Fruit fly (Drosophila melanogaster) whole organism, embryonic: ENCODE data around the gene Hr4.
A peak's percentile ranks its signal among the peaks of the same experiment; 100 is the strongest.

Experiments used
- Ada2b ChIP-seq: fragments of 200-800 bp; sonication (Bioruptor generic); IDR thresholded peaks from 2 replicates; pipeline ENCODE4 v1.3.6; 2022; ENCODE audit warnings: missing biosample characterization, missing genetic modification characterization
- Adf1 ChIP-seq: fragments of 200-800 bp; sonication (Bioruptor generic); IDR thresholded peaks from 2 replicates; pipeline ENCODE4 v1.3.6; 2022; ENCODE audit warnings: missing biosample characterization, missing genetic modification characterization
- Aef1 ChIP-seq: fragments of 200-800 bp; sonication (Bioruptor generic); IDR thresholded peaks from 3 replicates; pipeline ENCODE4 v1.3.6; 2022; ENCODE audit warnings: missing biosample characterization, missing genetic modification characterization
- Blimp-1 ChIP-seq: fragments of 200-800 bp; sonication (Bioruptor generic); optimal IDR thresholded peaks from 3 replicates; lab custom pipeline; 2018; ENCODE audit warnings: missing biosample characterization, missing genetic modification characterization, mild to moderate bottlenecking, moderate library complexity, missing genetic modification reagents
- CG10274 ChIP-seq: fragments of 200-800 bp; sonication (Bioruptor generic); optimal IDR thresholded peaks from 3 replicates; lab custom pipeline; 2017; ENCODE audit warnings: missing biosample characterization, mild to moderate bottlenecking, missing genetic modification characterization
- CG11093 ChIP-seq: fragments of 200-800 bp; sonication (Bioruptor generic); IDR thresholded peaks from 3 replicates; pipeline ENCODE4 v1.3.6; 2022; ENCODE audit warnings: missing biosample characterization, missing genetic modification characterization
- CG11560 ChIP-seq: fragments of 200-800 bp; sonication (Bioruptor generic); IDR thresholded peaks from 3 replicates; pipeline ENCODE4 v1.3.6; 2022; ENCODE audit warnings: missing biosample characterization, missing genetic modification characterization
- CG18262 ChIP-seq: fragments of 200-800 bp; optimal IDR thresholded peaks from 3 replicates; lab custom pipeline; 2019; ENCODE audit warnings: missing biosample characterization, mild to moderate bottlenecking, missing genetic modification characterization, moderate library complexity
- CG1832 ChIP-seq: fragments of 200-800 bp; sonication (Bioruptor generic); optimal IDR thresholded peaks from 2 replicates; lab custom pipeline; 2017; ENCODE audit warnings: missing biosample characterization, mild to moderate bottlenecking, missing genetic modification characterization, inconsistent platforms
- CG2889 ChIP-seq: fragments of 200-800 bp; sonication (Bioruptor generic); IDR thresholded peaks from 3 replicates; pipeline ENCODE4 v1.3.6; 2022; ENCODE audit warnings: missing biosample characterization, missing genetic modification characterization
- CG32767 ChIP-seq: fragments of 200-800 bp; sonication (Bioruptor generic); IDR thresholded peaks from 2 replicates; pipeline ENCODE4 v1.3.6; 2022; ENCODE audit warnings: missing biosample characterization, missing genetic modification characterization
- CG42726 ChIP-seq: fragments of 200-800 bp; sonication (Bioruptor generic); IDR thresholded peaks from 2 replicates; pipeline ENCODE4 v1.3.6; 2022; ENCODE audit warnings: missing biosample characterization, missing genetic modification characterization; ENCODE audit not compliant: partially characterized antibody
- CG4617 ChIP-seq: fragments of 200-800 bp; sonication (Bioruptor generic); optimal IDR thresholded peaks from 3 replicates; lab custom pipeline; 2016; ENCODE audit warnings: missing biosample characterization, missing genetic modification characterization, borderline replicate concordance
- CG4820 ChIP-seq: fragments of 200-800 bp; sonication (Bioruptor generic); optimal IDR thresholded peaks from 3 replicates; lab custom pipeline; 2016; ENCODE audit warnings: missing biosample characterization, missing genetic modification characterization
- CG6854 ChIP-seq: fragments of 200-800 bp; sonication (Bioruptor generic); optimal IDR thresholded peaks from 3 replicates; lab custom pipeline; 2017; ENCODE audit warnings: missing biosample characterization, mild to moderate bottlenecking, missing genetic modification characterization
- CG7745 ChIP-seq: fragments of 200-800 bp; sonication (Bioruptor generic); optimal IDR thresholded peaks from 2 replicates; lab custom pipeline; 2018; ENCODE audit warnings: missing biosample characterization, mild to moderate bottlenecking, missing genetic modification characterization, moderate library complexity
- CG8359 ChIP-seq: fragments of 200-800 bp; sonication (Bioruptor generic); optimal IDR thresholded peaks from 2 replicates; lab custom pipeline; 2017; ENCODE audit warnings: missing biosample characterization, mild to moderate bottlenecking, missing genetic modification characterization, borderline replicate concordance
- CG8388 ChIP-seq: fragments of 200-800 bp; sonication (Bioruptor generic); optimal IDR thresholded peaks from 2 replicates; lab custom pipeline; 2019; ENCODE audit warnings: missing biosample characterization, mild to moderate bottlenecking, missing genetic modification characterization, moderate library complexity
- CG9437 ChIP-seq: fragments of 200-800 bp; sonication (Bioruptor generic); optimal IDR thresholded peaks from 2 replicates; lab custom pipeline; 2018; ENCODE audit warnings: missing biosample characterization, mild to moderate bottlenecking, missing genetic modification characterization
- Gug ChIP-seq: fragments of 200-800 bp; sonication (Bioruptor generic); IDR thresholded peaks from 4 replicates; pipeline ENCODE4 v1.3.6; 2022; ENCODE audit warnings: missing biosample characterization, missing genetic modification characterization
- HLHmδ ChIP-seq: fragments of 200-800 bp; sonication (Bioruptor generic); optimal IDR thresholded peaks from 2 replicates; lab custom pipeline; 2018; ENCODE audit warnings: missing biosample characterization, mild to moderate bottlenecking, missing genetic modification characterization, moderate library complexity
- HmgZ ChIP-seq: fragments of 200-800 bp; sonication (Bioruptor generic); optimal IDR thresholded peaks from 2 replicates; lab custom pipeline; 2018; ENCODE audit warnings: missing biosample characterization, mild to moderate bottlenecking, missing genetic modification characterization
- MESR4 ChIP-seq: fragments of 200-800 bp; sonication (Bioruptor generic); optimal IDR thresholded peaks from 2 replicates; lab custom pipeline; 2018; ENCODE audit warnings: missing biosample characterization, mild to moderate bottlenecking, missing genetic modification characterization, moderate library complexity
- NC2β ChIP-seq: fragments of 200-800 bp; sonication (Bioruptor generic); optimal IDR thresholded peaks from 2 replicates; lab custom pipeline; 2016; ENCODE audit warnings: missing biosample characterization, missing genetic modification characterization
- PHDP ChIP-seq: fragments of 200-800 bp; sonication (Bioruptor generic); optimal IDR thresholded peaks from 3 replicates; lab custom pipeline; 2018; ENCODE audit warnings: missing biosample characterization, mild to moderate bottlenecking, missing genetic modification characterization, moderate library complexity
- Rx ChIP-seq: fragments of 200-800 bp; sonication (Bioruptor generic); IDR thresholded peaks from 2 replicates; pipeline ENCODE4 v1.3.6; 2022; ENCODE audit warnings: missing biosample characterization, missing genetic modification characterization
- Sox100B ChIP-seq: fragments of 200-800 bp; sonication (Bioruptor generic); optimal IDR thresholded peaks from 3 replicates; lab custom pipeline; 2018; ENCODE audit warnings: missing biosample characterization, mild to moderate bottlenecking, missing genetic modification characterization
- Stat92E ChIP-seq, 3 experiments: fragments of >200 bp in 2 of 3; fragments of 200-800 bp in 1 of 3; sonication (Bioruptor generic) in 1 of 3; optimal IDR thresholded peaks; 2 replicates each; lab custom pipeline; 2017 to 2019; ENCODE audit warnings: missing biosample characterization in 3 of 3, missing genetic modification characterization in 3 of 3, mild to moderate bottlenecking in 1 of 3, moderate library complexity in 1 of 3
- Tbp ChIP-seq: fragments of >200 bp; optimal IDR thresholded peaks from 2 replicates; lab custom pipeline; 2018; ENCODE audit warnings: missing biosample characterization, missing genetic modification characterization
- Trl ChIP-seq, 3 experiments: fragments of >200 bp in 2 of 3; fragments of 200-800 bp in 1 of 3; sonication (Bioruptor generic) in 1 of 3; optimal IDR thresholded peaks; 2 replicates in 1 of 3; 3 replicates in 2 of 3; lab custom pipeline; 2016 to 2017; ENCODE audit warnings: missing biosample characterization in 1 of 3, missing genetic modification characterization in 1 of 3
- bsh ChIP-seq, 2 experiments: fragments of 200-800 bp; sonication (Bioruptor generic); optimal IDR thresholded peaks; 2 replicates each; lab custom pipeline; 2017 to 2018; ENCODE audit warnings: mild to moderate bottlenecking in 2 of 2, missing biosample characterization in 2 of 2, missing genetic modification characterization in 2 of 2, moderate library complexity in 1 of 2
- crol ChIP-seq: fragments of 200-800 bp; sonication (Bioruptor generic); IDR thresholded peaks from 2 replicates; pipeline ENCODE4 v1.3.6; 2022; ENCODE audit warnings: missing biosample characterization, missing genetic modification characterization
- danr ChIP-seq: fragments of 200-800 bp; sonication (Bioruptor generic); IDR thresholded peaks from 2 replicates; pipeline ENCODE4 v1.3.6; 2022; ENCODE audit warnings: missing biosample characterization, missing genetic modification characterization
- ems ChIP-seq: fragments of 200-800 bp; sonication (Bioruptor generic); optimal IDR thresholded peaks from 3 replicates; lab custom pipeline; 2016; ENCODE audit warnings: missing biosample characterization, missing genetic modification characterization
- eve ChIP-seq, 2 experiments: fragments of >200 bp; optimal IDR thresholded peaks; 2 replicates each; lab custom pipeline; 2017; ENCODE audit warnings: missing biosample characterization in 2 of 2, missing genetic modification characterization in 2 of 2
- fd102C ChIP-seq: fragments of 200-800 bp; sonication (Bioruptor generic); optimal IDR thresholded peaks from 2 replicates; lab custom pipeline; 2018; ENCODE audit warnings: missing biosample characterization, mild to moderate bottlenecking, missing genetic modification characterization, moderate library complexity
- kni ChIP-seq: fragments of 200-800 bp; sonication (Bioruptor generic); optimal IDR thresholded peaks from 3 replicates; lab custom pipeline; 2017; ENCODE audit warnings: mild to moderate bottlenecking, missing biosample characterization, missing genetic modification reagents, missing genetic modification characterization
- pita ChIP-seq: fragments of 200-800 bp; sonication (Bioruptor generic); optimal IDR thresholded peaks from 2 replicates; lab custom pipeline; 2017; ENCODE audit warnings: missing biosample characterization, mild to moderate bottlenecking, missing genetic modification characterization
- rib ChIP-seq: fragments of 200-800 bp; sonication (Bioruptor generic); IDR thresholded peaks from 2 replicates; pipeline ENCODE4 v1.3.6; 2022; ENCODE audit warnings: missing biosample characterization, missing genetic modification characterization
- salm ChIP-seq: fragments of 200-800 bp; sonication (Bioruptor generic); optimal IDR thresholded peaks from 2 replicates; lab custom pipeline; 2018; ENCODE audit warnings: missing biosample characterization, mild to moderate bottlenecking, missing genetic modification characterization
- scrt ChIP-seq: fragments of 200-800 bp; sonication (Bioruptor generic); optimal IDR thresholded peaks from 2 replicates; lab custom pipeline; 2018; ENCODE audit warnings: missing biosample characterization, mild to moderate bottlenecking, missing genetic modification characterization, moderate library complexity
- sd ChIP-seq: fragments of 200-800 bp; sonication (Bioruptor generic); optimal IDR thresholded peaks from 3 replicates; lab custom pipeline; 2018; ENCODE audit warnings: missing biosample characterization, mild to moderate bottlenecking, missing genetic modification characterization, moderate library complexity
- sens ChIP-seq: fragments of 200-800 bp; sonication (Bioruptor generic); peaks from one replicate; lab custom pipeline; 2016; ENCODE audit warnings: missing biosample characterization, missing genetic modification characterization
- sqz ChIP-seq: fragments of 200-800 bp; sonication (Bioruptor generic); optimal IDR thresholded peaks from 3 replicates; lab custom pipeline; 2018; ENCODE audit warnings: missing biosample characterization, mild to moderate bottlenecking, missing genetic modification characterization
- tin ChIP-seq: fragments of 200-800 bp; sonication (Bioruptor generic); optimal IDR thresholded peaks from 3 replicates; lab custom pipeline; 2016; ENCODE audit warnings: missing biosample characterization, missing genetic modification characterization
- ttk ChIP-seq: fragments of 200-800 bp; sonication (Bioruptor generic); IDR thresholded peaks from 2 replicates; pipeline ENCODE4 v2.1.2; 2022; ENCODE audit warnings: missing biosample characterization, missing genetic modification characterization
- twi ChIP-seq: fragments of 200-800 bp; optimal IDR thresholded peaks from 2 replicates; lab custom pipeline; 2019; ENCODE audit warnings: missing biosample characterization, mild to moderate bottlenecking, missing genetic modification characterization, moderate library complexity
- wdn ChIP-seq: fragments of 200-800 bp; sonication (Bioruptor generic); IDR thresholded peaks from 2 replicates; pipeline ENCODE4 v1.3.6; 2022; ENCODE audit warnings: missing biosample characterization, missing genetic modification characterization
- zf30C ChIP-seq: fragments of 200-800 bp; sonication (Bioruptor generic); optimal IDR thresholded peaks from 3 replicates; lab custom pipeline; 2018; ENCODE audit warnings: missing biosample characterization, mild to moderate bottlenecking, missing genetic modification characterization

Hr4 gene

DNA sequence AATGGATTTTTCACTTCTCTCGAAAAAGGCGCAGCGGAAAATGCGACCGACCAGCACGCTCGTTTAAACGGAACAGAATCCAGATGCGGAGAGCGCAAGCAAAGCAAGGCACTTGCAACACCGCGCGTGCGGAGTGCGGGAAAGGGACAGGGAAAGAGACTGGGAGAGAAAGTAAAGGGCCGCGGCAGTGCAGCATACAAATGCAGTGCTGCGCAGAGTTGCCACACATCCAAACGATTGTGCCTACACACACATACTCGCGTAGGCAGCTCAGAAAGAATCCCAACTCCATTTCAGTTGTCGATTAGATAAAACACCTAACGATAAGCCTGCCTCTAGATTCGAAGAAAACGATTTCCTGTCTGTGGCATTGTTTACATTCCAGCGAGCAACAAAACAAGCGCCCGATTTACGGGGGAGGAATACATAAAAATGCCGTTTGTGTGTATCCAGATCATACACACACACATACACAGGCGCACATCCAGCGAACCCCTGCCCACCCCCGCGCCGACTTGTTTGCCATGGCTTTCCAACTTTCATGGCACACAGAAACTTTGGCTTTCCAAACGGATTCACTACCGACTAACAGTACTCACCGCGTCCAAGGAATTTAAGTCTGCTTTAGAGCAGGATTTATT lies 42.2 kb upstream of the Hr4 start (continued):
- peak; percentile 30 for TF ChIP-seq CG1832
- TF ChIP-seq Adf1: 0 out of 2 replicates have a peak, but pooled peaks have one; percentile 12
- TF ChIP-seq CG8359: peak; percentile 21
- TF ChIP-seq bsh (GFP tag; optimal IDR thresholded peaks at IDR 0.05; lab: Kevin White, UChicago): peak in 1 of 2 experiments; percentile 5
- no peak for TF ChIP-seq CG11560
- TF ChIP-seq Blimp-1 (GFP tag; lab: Kevin White, UChicago): peak; percentile 47
- peak; percentile 36 for TF ChIP-seq HLHmδ (GFP tag; lab: Kevin White, UChicago)
- TF ChIP-seq twi (tag; lab: Kevin White, UChicago): peak; percentile 15
- TF ChIP-seq Trl (optimal IDR thresholded peaks at IDR 0.05; lab: Kevin White, UChicago): peak; percentile 9 to 53
- TF ChIP-seq Trl (GFP tag; optimal IDR thresholded peaks at IDR 0.05; lab: Kevin White, UChicago): no peak
- TF ChIP-seq CG10274 (GFP tag; lab: Kevin White, UChicago): no peak
- peak; percentile 97 for TF ChIP-seq kni (GFP tag; lab: Kevin White, UChicago)
- peak; percentile 87 for TF ChIP-seq crol (GFP tag; lab: Robert Waterston, UW)
- peak; percentile 32 for TF ChIP-seq scrt
- no peak for TF ChIP-seq Rx (GFP tag; lab: Robert Waterston, UW)
- TF ChIP-seq CG32767 (GFP tag; lab: Robert Waterston, UW): peak; percentile 94
- TF ChIP-seq MESR4 (GFP tag; lab: Kevin White, UChicago): peak; percentile 82
- TF ChIP-seq CG4617: peak; percentile 36
- TF ChIP-seq sd (tag; lab: Kevin White, UChicago): peak; percentile 97

DNA sequence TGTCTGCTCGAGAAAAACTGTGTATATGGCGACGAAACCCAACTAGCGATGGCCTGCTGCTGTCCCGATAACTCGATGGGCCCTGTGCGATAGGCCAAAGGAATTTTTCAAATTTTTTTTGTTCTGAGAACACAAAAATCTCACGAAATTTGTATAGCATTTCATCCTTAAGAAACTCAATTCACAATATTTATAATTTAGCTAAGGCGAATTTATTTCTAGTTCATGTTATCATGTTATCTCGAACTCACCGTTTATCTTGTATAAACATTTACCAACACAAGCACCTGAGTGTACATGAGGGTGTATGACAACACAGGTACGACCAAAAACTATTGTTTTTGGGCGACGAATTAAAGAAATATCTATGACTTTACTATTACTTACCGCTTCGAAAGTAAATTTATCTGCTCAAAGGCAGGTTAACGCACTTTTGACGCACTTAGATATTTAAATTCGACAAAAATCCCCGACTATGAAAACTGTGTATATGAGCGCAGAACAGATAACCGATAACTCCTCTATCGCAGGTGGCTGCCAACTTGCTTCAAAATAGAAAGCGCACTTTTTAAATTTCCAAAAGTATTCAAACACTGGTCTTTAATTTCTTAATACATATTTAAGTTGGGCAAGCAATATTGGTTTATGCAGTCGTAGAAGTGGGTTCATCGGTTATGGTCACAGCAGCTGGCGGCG lies 41.5 kb upstream of the Hr4 start, which contains the start of gene arm:
Gene arm (minus strand): TSS at position 524 of the 696 bp plus-strand sequence.
- TF ChIP-seq Aef1 (GFP tag; lab: Robert Waterston, UW): no peak
- TF ChIP-seq fd102C (GFP tag; lab: Kevin White, UChicago): no peak
- no peak for TF ChIP-seq CG18262 (tag; lab: Kevin White, UChicago)
- no peak for TF ChIP-seq CG2889 (GFP tag; lab: Robert Waterston, UW)
- TF ChIP-seq Tbp (GFP tag; lab: Kevin White, UChicago): no peak
- TF ChIP-seq CG42726 (GFP tag; lab: Robert Waterston, UW): no peak
- peak; percentile 26 for TF ChIP-seq CG4820 (GFP tag; lab: Kevin White, UChicago)
- TF ChIP-seq Gug (GFP tag; lab: Robert Waterston, UW): no peak
- TF ChIP-seq HmgZ (tag; lab: Kevin White, UChicago): no peak
- no peak for TF ChIP-seq NC2β (GFP tag; lab: Kevin White, UChicago)
- TF ChIP-seq CG8388 (GFP tag; lab: Kevin White, UChicago): no peak
- no peak for TF ChIP-seq CG9437 (GFP tag; lab: Kevin White, UChicago)
- TF ChIP-seq ttk: no peak
- no peak for TF ChIP-seq PHDP (tag; lab: Kevin White, UChicago)
- TF ChIP-seq CG11093 (GFP tag; lab: Robert Waterston, UW): no peak
- no peak for TF ChIP-seq pita (GFP tag; lab: Kevin White, UChicago)
- no peak for TF ChIP-seq danr (GFP tag; lab: Robert Waterston, UW)
- no peak for TF ChIP-seq zf30C (GFP tag; lab: Kevin White, UChicago)
- no peak for TF ChIP-seq Sox100B (GFP tag; lab: Kevin White, UChicago)
- no peak for TF ChIP-seq CG7745 (tag; lab: Kevin White, UChicago)
- no peak for TF ChIP-seq Stat92E (GFP tag; optimal IDR thresholded peaks at IDR 0.05; lab: Kevin White, UChicago)
- no peak for TF ChIP-seq ems (GFP tag; lab: Kevin White, UChicago)
- no peak for TF ChIP-seq CG6854 (GFP tag; lab: Kevin White, UChicago)
- TF ChIP-seq salm (tag; lab: Kevin White, UChicago): no peak
- TF ChIP-seq tin (GFP tag; lab: Kevin White, UChicago): no peak
- TF ChIP-seq sens (GFP tag; lab: Kevin White, UChicago): peak; percentile 61
- TF ChIP-seq wdn (GFP tag; lab: Robert Waterston, UW): no peak
- TF ChIP-seq Ada2b: no peak
- no peak for TF ChIP-seq eve (GFP tag; optimal IDR thresholded peaks at IDR 0.05; lab: Kevin White, UChicago)
- peak; percentile 23 for TF ChIP-seq sqz (GFP tag; lab: Kevin White, UChicago)
- no peak for TF ChIP-seq rib (GFP tag; lab: Robert Waterston, UW)
